Worm (Caenorhabditis elegans): Measurements from ENCODE around the gene T13F2.6.
A peak's percentile ranks its signal among the peaks of the same experiment; 100 is the strongest.

- TF ChIP-seq unc-30 (tag; optimal IDR thresholded peaks at IDR 0.05) (no peak), pqm-1 (tag; optimal IDR thresholded peaks at IDR 0.05) (no peak), elt-2 (tag; optimal IDR thresholded peaks at IDR 0.05) (peak; percentile 58), mab-9 (GFP tag; IDR thresholded peaks at IDR 0.05) (no peak), efl-1 (optimal IDR thresholded peaks at IDR 0.05) (peak; percentile 15 to 32), efl-1 (GFP tag; optimal IDR thresholded peaks at IDR 0.05 in 1 of 2) (no peak), hlh-17 (GFP tag; optimal IDR thresholded peaks at IDR 0.05; ENCODE audit: borderline replicate concordance) (no peak), aly-2 (tag; optimal IDR thresholded peaks at IDR 0.05) (no peak), vab-15 (tag; optimal IDR thresholded peaks at IDR 0.05) (no peak)
These were observed 21.3 kb upstream of the T13F2.6 start for ce11 chrIV:9756647-9757424.
